Fruit fly (Drosophila melanogaster) whole organism, embryonic: ENCODE measurements around the gene ca.

Source experiments
- CG10321 ChIP-seq: fragments of 200-800 bp; sonication (Bioruptor generic); IDR thresholded peaks from 2 replicates; pipeline ENCODE4 v1.3.6; 2022; ENCODE audit warnings: missing biosample characterization, missing genetic modification characterization
- CG10543 ChIP-seq: fragments of 200-800 bp; sonication (Bioruptor generic); optimal IDR thresholded peaks from 3 replicates; lab custom pipeline; 2017; ENCODE audit warnings: missing biosample characterization, mild to moderate bottlenecking, missing genetic modification characterization, moderate library complexity
- CG10565 ChIP-seq: fragments of 200-800 bp; sonication (Bioruptor generic); optimal IDR thresholded peaks from 3 replicates; lab custom pipeline; 2016; ENCODE audit warnings: missing biosample characterization, mild to moderate bottlenecking, missing genetic modification characterization
- CG10959 ChIP-seq: fragments of 200-800 bp; sonication (Bioruptor generic); IDR thresholded peaks from 2 replicates; pipeline ENCODE4 v1.3.6; 2022; ENCODE audit warnings: missing biosample characterization, missing genetic modification characterization
- CG10979 ChIP-seq: fragments of 200-800 bp; sonication (Bioruptor generic); optimal IDR thresholded peaks from 2 replicates; lab custom pipeline; 2018; ENCODE audit warnings: missing biosample characterization, mild to moderate bottlenecking, missing genetic modification characterization, moderate library complexity
- CG11085 ChIP-seq: fragments of 200-800 bp; sonication (Bioruptor generic); IDR thresholded peaks from 2 replicates; pipeline ENCODE4 v1.3.6; 2022; ENCODE audit warnings: missing biosample characterization, missing genetic modification characterization
- CG11247 ChIP-seq: fragments of 200-800 bp; sonication (Bioruptor generic); IDR thresholded peaks from 2 replicates; pipeline ENCODE4 v1.3.6; 2022; ENCODE audit warnings: missing biosample characterization, missing genetic modification characterization
- CG11456 ChIP-seq: fragments of 200-800 bp; sonication (Bioruptor generic); IDR thresholded peaks from 3 replicates; pipeline ENCODE4 v1.3.6; 2022; ENCODE audit warnings: missing biosample characterization, missing genetic modification characterization
- CG12391 ChIP-seq: fragments of 200-800 bp; sonication (Bioruptor generic); optimal IDR thresholded peaks from 3 replicates; lab custom pipeline; 2018; ENCODE audit warnings: missing biosample characterization, mild to moderate bottlenecking, missing genetic modification characterization, moderate library complexity
- CG13296 ChIP-seq: fragments of 200-800 bp; sonication (Bioruptor generic); optimal IDR thresholded peaks from 3 replicates; lab custom pipeline; 2018; ENCODE audit warnings: missing biosample characterization, mild to moderate bottlenecking, missing genetic modification characterization
- CG13424 ChIP-seq: fragments of 200-800 bp; sonication (Bioruptor generic); optimal IDR thresholded peaks from 2 replicates; lab custom pipeline; 2019; ENCODE audit warnings: missing biosample characterization, mild to moderate bottlenecking, missing genetic modification characterization, moderate library complexity
- CG14014 ChIP-seq: fragments of 200-800 bp; sonication (Bioruptor generic); IDR thresholded peaks from 2 replicates; pipeline ENCODE4 v1.3.6; 2022; ENCODE audit warnings: missing biosample characterization, missing genetic modification characterization
- CG14965 ChIP-seq: fragments of 200-800 bp; sonication (Bioruptor generic); optimal IDR thresholded peaks from 2 replicates; lab custom pipeline; 2016; ENCODE audit warnings: missing biosample characterization, missing genetic modification characterization, borderline replicate concordance
- CG15479 ChIP-seq: fragments of 200-800 bp; sonication (Bioruptor generic); optimal IDR thresholded peaks from 3 replicates; lab custom pipeline; 2019; ENCODE audit warnings: missing biosample characterization, mild to moderate bottlenecking, missing genetic modification characterization, moderate library complexity
- CG15696 ChIP-seq: fragments of 200-800 bp; sonication (Bioruptor generic); optimal IDR thresholded peaks from 2 replicates; lab custom pipeline; 2019; ENCODE audit warnings: missing biosample characterization, mild to moderate bottlenecking, missing genetic modification characterization, moderate library complexity
- CG1602 ChIP-seq: fragments of 200-800 bp; sonication (Bioruptor generic); optimal IDR thresholded peaks from 3 replicates; lab custom pipeline; 2016; ENCODE audit warnings: missing biosample characterization, missing genetic modification characterization
- CG17912 ChIP-seq: fragments of 200-800 bp; sonication (Bioruptor generic); optimal IDR thresholded peaks from 2 replicates; lab custom pipeline; 2018; ENCODE audit warnings: missing biosample characterization, mild to moderate bottlenecking, missing genetic modification characterization
- CG31388 ChIP-seq: fragments of 200-800 bp; sonication (Bioruptor generic); optimal IDR thresholded peaks from 2 replicates; lab custom pipeline; 2016; ENCODE audit warnings: missing biosample characterization, missing genetic modification characterization
- CG3163 ChIP-seq: fragments of 200-800 bp; sonication (Bioruptor generic); optimal IDR thresholded peaks from 3 replicates; lab custom pipeline; 2016; ENCODE audit warnings: missing biosample characterization, missing genetic modification characterization
- CG3407 ChIP-seq: fragments of 200-800 bp; sonication (Bioruptor generic); optimal IDR thresholded peaks from 2 replicates; lab custom pipeline; 2018; ENCODE audit warnings: missing biosample characterization, mild to moderate bottlenecking, missing genetic modification characterization
- CG43689 ChIP-seq: fragments of 200-800 bp; sonication (Bioruptor generic); IDR thresholded peaks from 2 replicates; pipeline ENCODE4 v1.3.6; 2022; ENCODE audit warnings: missing biosample characterization, missing genetic modification characterization
- CG5953 ChIP-seq: fragments of 200-800 bp; sonication (Bioruptor generic); IDR thresholded peaks from 2 replicates; pipeline ENCODE4 v1.3.6; 2022; ENCODE audit warnings: missing biosample characterization, missing genetic modification characterization
- CG6689 ChIP-seq: fragments of 200-800 bp; sonication (Bioruptor generic); IDR thresholded peaks from 2 replicates; pipeline ENCODE4 v1.3.6; 2022; ENCODE audit warnings: missing biosample characterization, missing genetic modification characterization
- CG7745 ChIP-seq: fragments of 200-800 bp; sonication (Bioruptor generic); optimal IDR thresholded peaks from 2 replicates; lab custom pipeline; 2018; ENCODE audit warnings: missing biosample characterization, mild to moderate bottlenecking, missing genetic modification characterization, moderate library complexity
- CG8388 ChIP-seq: fragments of 200-800 bp; sonication (Bioruptor generic); optimal IDR thresholded peaks from 2 replicates; lab custom pipeline; 2019; ENCODE audit warnings: missing biosample characterization, mild to moderate bottlenecking, missing genetic modification characterization, moderate library complexity
- CG9215 ChIP-seq: fragments of 200-800 bp; sonication (Bioruptor generic); IDR thresholded peaks from 2 replicates; pipeline ENCODE4 v1.3.6; 2022; ENCODE audit warnings: missing biosample characterization, missing genetic modification characterization
- D19A ChIP-seq: fragments of 200-800 bp; optimal IDR thresholded peaks from 3 replicates; lab custom pipeline; 2019; ENCODE audit warnings: missing biosample characterization, mild to moderate bottlenecking, missing genetic modification characterization, moderate library complexity
- Dad ChIP-seq: fragments of 200-800 bp; sonication (Bioruptor generic); optimal IDR thresholded peaks from 3 replicates; lab custom pipeline; 2016; ENCODE audit warnings: missing biosample characterization, missing genetic modification characterization
- Hand ChIP-seq: fragments of 200-800 bp; sonication (Bioruptor generic); optimal IDR thresholded peaks from 2 replicates; lab custom pipeline; 2017; ENCODE audit warnings: mild to moderate bottlenecking, missing biosample characterization, missing genetic modification reagents, missing genetic modification characterization
- Hmr ChIP-seq: fragments of 200-800 bp; sonication (Bioruptor generic); optimal IDR thresholded peaks from 3 replicates; lab custom pipeline; 2017; ENCODE audit warnings: mild to moderate bottlenecking, missing biosample characterization, missing genetic modification reagents, missing genetic modification characterization
- Hr3 ChIP-seq: fragments of 200-800 bp; sonication (Bioruptor generic); optimal IDR thresholded peaks from 3 replicates; lab custom pipeline; 2016; ENCODE audit warnings: missing biosample characterization, missing genetic modification characterization
- Hr51 ChIP-seq, 2 experiments: fragments of 200-800 bp; sonication (Bioruptor generic); optimal IDR thresholded peaks; 2 replicates in 1 of 2; 3 replicates in 1 of 2; lab custom pipeline; 2016 to 2018; ENCODE audit warnings: missing biosample characterization in 2 of 2, missing genetic modification characterization in 2 of 2, mild to moderate bottlenecking in 1 of 2, moderate library complexity in 1 of 2
- Side ChIP-seq: fragments of 200-800 bp; sonication (Bioruptor generic); optimal IDR thresholded peaks from 2 replicates; lab custom pipeline; 2016; ENCODE audit warnings: missing biosample characterization, missing genetic modification characterization
- Usf ChIP-seq: fragments of 200-800 bp; sonication (Bioruptor generic); optimal IDR thresholded peaks from 2 replicates; lab custom pipeline; 2017; ENCODE audit warnings: missing genotype, missing biosample characterization, missing genetic modification characterization
- Vsx1 ChIP-seq: fragments of 200-800 bp; sonication (Bioruptor generic); optimal IDR thresholded peaks from 2 replicates; lab custom pipeline; 2017; ENCODE audit warnings: missing biosample characterization, mild to moderate bottlenecking, missing genetic modification characterization, missing genetic modification reagents
- amos ChIP-seq: fragments of 200-800 bp; sonication (Bioruptor generic); IDR thresholded peaks from 2 replicates; pipeline ENCODE4 v1.3.6; 2022; ENCODE audit warnings: missing biosample characterization, missing genetic modification characterization; ENCODE audit not compliant: partially characterized antibody
- ara ChIP-seq: fragments of 200-800 bp; sonication (Bioruptor generic); IDR thresholded peaks from 2 replicates; pipeline ENCODE4 v1.3.6; 2022; ENCODE audit warnings: missing biosample characterization, missing genetic modification characterization
- ato ChIP-seq: fragments of 200-800 bp; sonication (Bioruptor generic); IDR thresholded peaks from 2 replicates; pipeline ENCODE4 v1.3.6; 2022; ENCODE audit warnings: missing biosample characterization, missing genetic modification characterization; ENCODE audit not compliant: partially characterized antibody
- chif ChIP-seq, 2 experiments: fragments of 200-800 bp; sonication (Bioruptor generic); optimal IDR thresholded peaks; 3 replicates each; lab custom pipeline; 2016; ENCODE audit warnings: missing biosample characterization in 2 of 2, missing genetic modification characterization in 2 of 2
- ewg ChIP-seq: fragments of 200-800 bp; sonication (Bioruptor generic); optimal IDR thresholded peaks from 3 replicates; lab custom pipeline; 2017; ENCODE audit warnings: mild to moderate bottlenecking, missing biosample characterization, missing genetic modification reagents, missing genetic modification characterization
- exex ChIP-seq: fragments of 200-800 bp; sonication (Bioruptor generic); optimal IDR thresholded peaks from 4 replicates; lab custom pipeline; 2018; ENCODE audit warnings: missing biosample characterization, mild to moderate bottlenecking, missing genetic modification characterization, moderate library complexity
- her ChIP-seq: fragments of 200-800 bp; sonication (Bioruptor generic); optimal IDR thresholded peaks from 2 replicates; lab custom pipeline; 2016; ENCODE audit warnings: missing biosample characterization, missing genetic modification characterization
- jing ChIP-seq: fragments of 200-800 bp; sonication (Bioruptor generic); optimal IDR thresholded peaks from 2 replicates; lab custom pipeline; 2018; ENCODE audit warnings: missing biosample characterization, mild to moderate bottlenecking, missing genetic modification characterization
- lab ChIP-seq: fragments of 200-800 bp; sonication (Bioruptor generic); optimal IDR thresholded peaks from 3 replicates; lab custom pipeline; 2017; ENCODE audit warnings: missing biosample characterization, missing genetic modification characterization, mild to moderate bottlenecking, moderate library complexity, missing genetic modification reagents
- org-1 ChIP-seq: fragments of 200-800 bp; sonication (Bioruptor generic); optimal IDR thresholded peaks from 2 replicates; lab custom pipeline; 2017; ENCODE audit warnings: missing biosample characterization, missing genetic modification characterization
- pum ChIP-seq: fragments of 200-800 bp; sonication (Bioruptor generic); optimal IDR thresholded peaks from 2 replicates; lab custom pipeline; 2016; ENCODE audit warnings: missing biosample characterization, missing genetic modification characterization
- sens-2 ChIP-seq: fragments of 200-800 bp; sonication (Bioruptor generic); IDR thresholded peaks from 2 replicates; pipeline ENCODE4 v1.3.6; 2022; ENCODE audit warnings: missing biosample characterization, missing genetic modification characterization
- slbo ChIP-seq: fragments of 200-800 bp; sonication (Bioruptor generic); IDR thresholded peaks from 2 replicates; pipeline ENCODE4 v1.3.6; 2022; ENCODE audit warnings: missing biosample characterization, missing genetic modification characterization
- sob ChIP-seq: fragments of 200-800 bp; sonication (Bioruptor generic); IDR thresholded peaks from 2 replicates; pipeline ENCODE4 v1.3.6; 2022; ENCODE audit warnings: missing biosample characterization, missing genetic modification characterization
- yki ChIP-seq: fragments of >200 bp; optimal IDR thresholded peaks from 3 replicates; lab custom pipeline; 2018
- zfh1 ChIP-seq: fragments of 200-800 bp; sonication (Bioruptor generic); IDR thresholded peaks from 3 replicates; pipeline ENCODE4 v1.3.6; 2022; ENCODE audit warnings: missing biosample characterization, missing genetic modification characterization

Gene ca

dm6 chr3R:29771645-29772089, 34.9 kb upstream of the ca start (continued):
- TF ChIP-seq jing (GFP tag; lab: Kevin White, UChicago): no peak
- TF ChIP-seq Hmr (GFP tag; lab: Kevin White, UChicago): peak; percentile 48
- TF ChIP-seq CG10565: no peak
- TF ChIP-seq Hr51 (GFP tag; optimal IDR thresholded peaks at IDR 0.05; lab: Kevin White, UChicago): peak in 1 of 2 experiments; percentile 4
- TF ChIP-seq CG1602 (GFP tag; lab: Kevin White, UChicago): no peak
- TF ChIP-seq Dad (GFP tag; lab: Kevin White, UChicago): no peak
- no peak for TF ChIP-seq zfh1 (GFP tag; lab: Robert Waterston, UW)
- no peak for TF ChIP-seq Vsx1 (GFP tag; lab: Kevin White, UChicago)
- no peak for TF ChIP-seq slbo (GFP tag; lab: Robert Waterston, UW)
- TF ChIP-seq CG14965 (GFP tag; lab: Kevin White, UChicago): no peak
- no peak for TF ChIP-seq CG7745 (tag; lab: Kevin White, UChicago)
- no peak for TF ChIP-seq CG10959 (GFP tag; lab: Robert Waterston, UW)
- TF ChIP-seq CG11456: no peak
- no peak for TF ChIP-seq CG17912 (GFP tag; lab: Kevin White, UChicago)
- no peak for TF ChIP-seq CG12391 (tag; lab: Kevin White, UChicago)
- TF ChIP-seq sens-2 (GFP tag; lab: Robert Waterston, UW): no peak
- peak; percentile 65 for TF ChIP-seq CG15479
- TF ChIP-seq chif (GFP tag; optimal IDR thresholded peaks at IDR 0.05; lab: Kevin White, UChicago): no peak
- no peak for TF ChIP-seq Hr3
- no peak for TF ChIP-seq CG8388 (GFP tag; lab: Kevin White, UChicago)
- TF ChIP-seq CG9215: no peak
- TF ChIP-seq CG3407 (GFP tag; lab: Kevin White, UChicago): no peak
- TF ChIP-seq lab (GFP tag; lab: Kevin White, UChicago): peak; percentile 17
- TF ChIP-seq sob: no peak
- TF ChIP-seq CG43689 (GFP tag; lab: Robert Waterston, UW): no peak
- no peak for TF ChIP-seq CG11085 (GFP tag; lab: Robert Waterston, UW)
- no peak for TF ChIP-seq yki (lab: Kevin White, UChicago)
- no peak for TF ChIP-seq CG10979
- TF ChIP-seq Side (GFP tag; lab: Kevin White, UChicago): no peak
- TF ChIP-seq ewg (GFP tag; lab: Kevin White, UChicago): no peak
- no peak for TF ChIP-seq CG10321 (GFP tag; lab: Robert Waterston, UW)
- peak; percentile 69; the same call in 1 of the 2 replicates for TF ChIP-seq amos (GFP tag; lab: Robert Waterston, UW)
- no peak for TF ChIP-seq ara (GFP tag; lab: Robert Waterston, UW)
- TF ChIP-seq pum (GFP tag; lab: Kevin White, UChicago): no peak
- TF ChIP-seq exex: no peak
- no peak for TF ChIP-seq CG6689 (GFP tag; lab: Robert Waterston, UW)
- TF ChIP-seq CG13296: no peak
- peak; percentile 65 for TF ChIP-seq Hand (GFP tag; lab: Kevin White, UChicago)
- peak; percentile 46 for TF ChIP-seq her (GFP tag; lab: Kevin White, UChicago)
- no peak for TF ChIP-seq Usf
- TF ChIP-seq CG13424 (tag; lab: Kevin White, UChicago): no peak
- TF ChIP-seq CG5953 (GFP tag; lab: Robert Waterston, UW): 0 out of 2 replicates have a peak, but pooled peaks have one; percentile 38
- no peak for TF ChIP-seq ato
- no peak for TF ChIP-seq CG15696 (tag; lab: Kevin White, UChicago)
- peak; percentile 17 for TF ChIP-seq D19A (tag; lab: Kevin White, UChicago)
- no peak for TF ChIP-seq org-1 (GFP tag; lab: Kevin White, UChicago)
- no peak for TF ChIP-seq CG31388 (GFP tag; lab: Kevin White, UChicago)
- no peak; the same call in 1 of the 2 replicates for TF ChIP-seq CG14014 (GFP tag; lab: Robert Waterston, UW)
- TF ChIP-seq CG3163 (GFP tag; lab: Kevin White, UChicago): peak; percentile 45
- TF ChIP-seq CG11247 (GFP tag; lab: Robert Waterston, UW): no peak
- no peak for TF ChIP-seq CG10543 (GFP tag; lab: Kevin White, UChicago)
